Worm (Caenorhabditis elegans): ENCODE measurements around the gene lgc-54.

Gene lgc-54

ce11 chrV:6846507-6846906 lies at the start of gene lgc-54:
TSS of gene lgc-54 (minus strand) at chrV:6846607.
- TF ChIP-seq dao-5 (tag; optimal IDR thresholded peaks at IDR 0.05) (no peak), W03F9.2 (tag; optimal IDR thresholded peaks at IDR 0.05) (no peak)

ce11 chrV:6894778-6895177 lies 48.4 kb upstream of the lgc-54 start, which contains the start of gene K11C4.2:
TSS of gene K11C4.2 (plus strand) at chrV:6895078.
- TF ChIP-seq W03F9.2 (tag; optimal IDR thresholded peaks at IDR 0.05) (no peak), dao-5 (tag; optimal IDR thresholded peaks at IDR 0.05) (no peak), him-1 (tag; optimal IDR thresholded peaks at IDR 0.05) (no peak)

- no peak for TF ChIP-seq dao-5 (tag; optimal IDR thresholded peaks at IDR 0.05)
- TF ChIP-seq him-1 (tag; optimal IDR thresholded peaks at IDR 0.05), result peak; percentile 33
Measured at ce11 chrV:6893681-6894080, 47.3 kb upstream of the lgc-54 start.

ce11 chrV:6888828-6889227 lies 42.4 kb upstream of the lgc-54 start:
- TF ChIP-seq dao-5 (tag; optimal IDR thresholded peaks at IDR 0.05), result peak; percentile 86
- no peak for TF ChIP-seq W03F9.2 (tag; optimal IDR thresholded peaks at IDR 0.05)
- peak; percentile 84 for TF ChIP-seq him-1 (tag; optimal IDR thresholded peaks at IDR 0.05)

- no peak for TF ChIP-seq W03F9.2 (tag; optimal IDR thresholded peaks at IDR 0.05)
- TF ChIP-seq dao-5 (tag; optimal IDR thresholded peaks at IDR 0.05), result no peak
- TF ChIP-seq him-1 (tag; optimal IDR thresholded peaks at IDR 0.05), result no peak
Measured at ce11 chrV:6885070-6885469, 38.7 kb upstream of the lgc-54 start.

ce11 chrV:6882452-6882939 lies 36.1 kb upstream of the lgc-54 start:
- no peak for TF ChIP-seq W03F9.2 (tag; optimal IDR thresholded peaks at IDR 0.05)
- no peak for TF ChIP-seq dao-5 (tag; optimal IDR thresholded peaks at IDR 0.05)
- TF ChIP-seq him-1 (tag; optimal IDR thresholded peaks at IDR 0.05), result no peak

ce11 chrV:6881735-6882134 lies 35.3 kb upstream of the lgc-54 start:
- TF ChIP-seq him-1 (tag; optimal IDR thresholded peaks at IDR 0.05), result no peak

- TF ChIP-seq W03F9.2 (tag; optimal IDR thresholded peaks at IDR 0.05) (no peak), dao-5 (tag; optimal IDR thresholded peaks at IDR 0.05) (no peak), him-1 (tag; optimal IDR thresholded peaks at IDR 0.05) (peak; percentile 4)
Measured at ce11 chrV:6881038-6881437, 34.6 kb upstream of the lgc-54 start, which contains the start of gene unc-70. TSS of gene unc-70 (plus strand) at chrV:6881338.

- TF ChIP-seq him-1 (tag; optimal IDR thresholded peaks at IDR 0.05) (peak; percentile 44), dao-5 (tag; optimal IDR thresholded peaks at IDR 0.05) (no peak), W03F9.2 (tag; optimal IDR thresholded peaks at IDR 0.05) (no peak)
Measured at ce11 chrV:6880623-6881022, 34.2 kb upstream of the lgc-54 start.

- TF ChIP-seq him-1 (tag; optimal IDR thresholded peaks at IDR 0.05) (peak; percentile 70), dao-5 (tag; optimal IDR thresholded peaks at IDR 0.05) (no peak), W03F9.2 (tag; optimal IDR thresholded peaks at IDR 0.05) (no peak)
Measured at ce11 chrV:6879490-6879889, 33.1 kb upstream of the lgc-54 start.

- TF ChIP-seq W03F9.2 (tag; optimal IDR thresholded peaks at IDR 0.05), result no peak
- no peak for TF ChIP-seq him-1 (tag; optimal IDR thresholded peaks at IDR 0.05)
- TF ChIP-seq dao-5 (tag; optimal IDR thresholded peaks at IDR 0.05), result no peak
Measured at ce11 chrV:6878559-6878958, 32.2 kb upstream of the lgc-54 start.

ce11 chrV:6876763-6877515 lies 30.5 kb upstream of the lgc-54 start:
- TF ChIP-seq him-1 (tag; optimal IDR thresholded peaks at IDR 0.05) (no peak), W03F9.2 (tag; optimal IDR thresholded peaks at IDR 0.05) (no peak), dao-5 (tag; optimal IDR thresholded peaks at IDR 0.05) (no peak)

- TF ChIP-seq W03F9.2 (tag; optimal IDR thresholded peaks at IDR 0.05) (no peak), dao-5 (tag; optimal IDR thresholded peaks at IDR 0.05) (no peak), him-1 (tag; optimal IDR thresholded peaks at IDR 0.05) (no peak)
Measured at ce11 chrV:6875795-6876194, 29.4 kb upstream of the lgc-54 start.

- no peak for TF ChIP-seq W03F9.2 (tag; optimal IDR thresholded peaks at IDR 0.05)
- TF ChIP-seq dao-5 (tag; optimal IDR thresholded peaks at IDR 0.05), result no peak
- TF ChIP-seq him-1 (tag; optimal IDR thresholded peaks at IDR 0.05), result no peak
Measured at ce11 chrV:6874735-6875134, 28.3 kb upstream of the lgc-54 start.

- TF ChIP-seq W03F9.2 (tag; optimal IDR thresholded peaks at IDR 0.05) (no peak), dao-5 (tag; optimal IDR thresholded peaks at IDR 0.05) (no peak), him-1 (tag; optimal IDR thresholded peaks at IDR 0.05) (no peak)
Measured at ce11 chrV:6870004-6870403, 23.6 kb upstream of the lgc-54 start, which contains the start of gene frpr-18. TSS of gene frpr-18 (plus strand) at chrV:6870304.

All from whole organism, L4/young adult.